Worm (Caenorhabditis elegans): ENCODE data around the gene dre-1.

Gene dre-1

ce11 chrV:6541875-6542274, 4.4 kb downstream of the dre-1 start:
- TF ChIP-seq med-1 (GFP tag; optimal IDR thresholded peaks at IDR 0.05; ENCODE audit: insufficient read depth): no peak
- TF ChIP-seq ztf-23 (GFP tag; IDR thresholded peaks at IDR 0.05): 0 out of 2 replicates have a peak, but pooled peaks have one; percentile 19
- TF ChIP-seq cog-1 (tag; optimal IDR thresholded peaks at IDR 0.05): peak; percentile 21
- no peak for TF ChIP-seq T22C8.4 (GFP tag; IDR thresholded peaks at IDR 0.05)

ce11 chrV:6538323-6538722, 8.0 kb downstream of the dre-1 start:
- TF ChIP-seq ztf-29 (GFP tag; IDR thresholded peaks at IDR 0.05) (no peak), flt-1 (GFP tag; IDR thresholded peaks at IDR 0.05) (0 out of 2 replicates have a peak, but pooled peaks have one; percentile 42)

DNA sequence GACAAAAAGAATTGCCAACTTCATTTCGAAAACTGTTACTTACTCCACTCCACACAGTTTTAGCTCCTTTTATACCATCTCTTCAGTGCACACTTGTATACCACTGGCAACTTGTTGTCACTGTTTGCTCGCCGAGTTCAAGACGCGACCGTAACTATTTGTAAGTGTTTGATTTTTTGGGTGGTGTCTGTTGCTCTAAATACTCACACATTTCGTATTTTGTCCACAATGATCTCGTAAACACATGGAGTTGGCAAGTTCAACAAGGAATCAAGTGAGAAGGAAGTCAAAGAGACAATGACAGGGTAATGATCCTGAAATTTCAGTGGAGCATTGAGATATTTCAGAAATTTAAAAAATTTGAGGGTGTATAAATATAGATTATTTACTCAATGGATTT, 13.3 kb downstream of the dre-1 start, which contains the start of gene hpo-26:
Gene hpo-26, minus strand, starts transcription at position 31 of the 400 bp plus-strand sequence.
- TF ChIP-seq ztf-23 (GFP tag; IDR thresholded peaks at IDR 0.05) (no peak), cog-1 (tag; optimal IDR thresholded peaks at IDR 0.05) (no peak), T22C8.4 (GFP tag; IDR thresholded peaks at IDR 0.05) (no peak), ref-1 (GFP tag; conservative IDR thresholded peaks at IDR 0.05) (no peak), tab-1 (GFP tag; IDR thresholded peaks at IDR 0.05) (no peak), ztf-29 (GFP tag; IDR thresholded peaks at IDR 0.05) (no peak), klf-2 (GFP tag; conservative IDR thresholded peaks at IDR 0.05) (no peak), med-1 (GFP tag; optimal IDR thresholded peaks at IDR 0.05; ENCODE audit: insufficient read depth) (no peak), flt-1 (GFP tag; IDR thresholded peaks at IDR 0.05) (no peak)

ce11 chrV:6524757-6525156, 21.5 kb downstream of the dre-1 start, which contains the start of gene acs-1:
Gene acs-1, plus strand, starts transcription at chrV:6524989.
- TF ChIP-seq ref-1 (GFP tag; conservative IDR thresholded peaks at IDR 0.05) (no peak), med-1 (GFP tag; optimal IDR thresholded peaks at IDR 0.05; ENCODE audit: insufficient read depth) (no peak), tab-1 (GFP tag; IDR thresholded peaks at IDR 0.05) (no peak), klf-2 (GFP tag; conservative IDR thresholded peaks at IDR 0.05) (no peak), ztf-23 (GFP tag; IDR thresholded peaks at IDR 0.05) (no peak), flt-1 (GFP tag; IDR thresholded peaks at IDR 0.05) (no peak), T22C8.4 (GFP tag; IDR thresholded peaks at IDR 0.05) (no peak), cog-1 (tag; optimal IDR thresholded peaks at IDR 0.05) (no peak), ztf-29 (GFP tag; IDR thresholded peaks at IDR 0.05) (no peak)

- TF ChIP-seq klf-2 (GFP tag; conservative IDR thresholded peaks at IDR 0.05) (no peak), ref-1 (GFP tag; conservative IDR thresholded peaks at IDR 0.05) (no peak), T22C8.4 (GFP tag; IDR thresholded peaks at IDR 0.05) (no peak), tab-1 (GFP tag; IDR thresholded peaks at IDR 0.05) (no peak), flt-1 (GFP tag; IDR thresholded peaks at IDR 0.05) (no peak), cog-1 (tag; optimal IDR thresholded peaks at IDR 0.05) (no peak), ztf-23 (GFP tag; IDR thresholded peaks at IDR 0.05) (no peak), ztf-29 (GFP tag; IDR thresholded peaks at IDR 0.05) (no peak), med-1 (GFP tag; optimal IDR thresholded peaks at IDR 0.05; ENCODE audit: insufficient read depth) (no peak)
Measured at ce11 chrV:6522879-6523497, 23.3 kb downstream of the dre-1 start.

- TF ChIP-seq cog-1 (tag; optimal IDR thresholded peaks at IDR 0.05) (no peak), tab-1 (GFP tag; IDR thresholded peaks at IDR 0.05) (no peak)
Measured at ce11 chrV:6520385-6521080, 25.8 kb downstream of the dre-1 start, which contains the start of the genes F46E10.2 and F46E10.18. Gene F46E10.2, plus strand, starts transcription at chrV:6520435. Gene F46E10.18, plus strand, starts transcription at chrV:6521030.

DNA sequence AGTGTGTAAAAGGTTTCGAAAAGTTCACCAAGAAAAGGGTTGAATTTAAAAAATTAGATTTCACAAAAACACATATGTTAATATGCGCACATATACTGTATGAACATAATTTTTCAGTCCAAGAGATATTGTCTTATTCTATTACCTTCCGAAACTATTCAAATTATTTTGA, 28.2 kb downstream of the dre-1 start, which contains the start of gene F46E10.3:
Gene F46E10.3, plus strand, starts transcription at position 73 of the 172 bp plus-strand sequence.
- TF ChIP-seq ztf-23 (GFP tag; IDR thresholded peaks at IDR 0.05) (no peak), tab-1 (GFP tag; IDR thresholded peaks at IDR 0.05) (no peak), med-1 (GFP tag; optimal IDR thresholded peaks at IDR 0.05; ENCODE audit: insufficient read depth) (no peak), klf-2 (GFP tag; conservative IDR thresholded peaks at IDR 0.05) (no peak), flt-1 (GFP tag; IDR thresholded peaks at IDR 0.05) (no peak), cog-1 (tag; optimal IDR thresholded peaks at IDR 0.05) (no peak), T22C8.4 (GFP tag; IDR thresholded peaks at IDR 0.05) (no peak), ztf-29 (GFP tag; IDR thresholded peaks at IDR 0.05) (no peak), ref-1 (GFP tag; conservative IDR thresholded peaks at IDR 0.05) (no peak)

DNA sequence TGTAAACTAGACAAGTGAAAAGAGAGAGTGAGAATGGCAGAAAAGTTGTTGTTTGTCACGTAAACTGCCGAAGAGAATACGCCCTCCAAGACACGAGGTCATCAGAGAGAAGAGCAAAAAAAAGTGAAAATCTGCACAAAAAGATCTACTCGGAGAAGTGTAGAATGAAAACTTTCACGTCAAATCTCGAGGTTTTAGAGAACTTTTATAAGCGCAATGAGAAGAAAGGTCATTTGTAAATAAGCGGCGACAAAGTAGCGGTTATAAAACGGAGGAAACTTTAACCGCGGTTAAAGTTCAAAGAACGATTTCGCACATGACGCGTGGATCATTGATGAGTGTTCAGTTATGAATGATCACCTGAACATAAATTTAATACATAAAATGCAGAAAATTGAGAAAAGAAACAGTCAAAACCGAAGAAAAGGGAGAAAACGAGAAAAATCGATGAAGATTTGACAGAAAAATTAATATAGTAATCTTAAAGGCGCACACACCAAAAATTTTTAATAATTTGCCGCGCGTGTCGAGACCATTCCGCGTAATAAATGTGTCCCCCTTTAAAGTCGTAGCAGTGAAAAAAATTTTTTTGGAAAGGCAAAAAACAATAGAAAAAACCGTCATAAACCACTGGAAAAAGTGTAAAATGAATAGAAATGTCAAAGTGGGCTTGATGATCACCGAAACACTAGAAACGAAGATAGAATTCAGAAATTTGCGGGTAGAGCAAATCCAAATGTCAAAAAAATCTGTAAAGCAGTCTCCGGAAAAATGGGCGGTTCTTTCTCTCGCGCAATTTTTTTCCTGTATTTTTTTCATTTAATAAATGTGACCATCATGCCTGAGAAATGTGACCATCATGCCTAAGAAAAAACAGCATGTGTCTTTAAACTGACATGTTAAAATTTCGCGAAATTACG, 28.7 kb downstream of the dre-1 start:
- no peak for TF ChIP-seq ztf-23 (GFP tag; IDR thresholded peaks at IDR 0.05)
- no peak for TF ChIP-seq ztf-29 (GFP tag; IDR thresholded peaks at IDR 0.05)
- no peak for TF ChIP-seq cog-1 (tag; optimal IDR thresholded peaks at IDR 0.05)
- TF ChIP-seq ref-1 (GFP tag; conservative IDR thresholded peaks at IDR 0.05): no peak
- TF ChIP-seq klf-2 (GFP tag; conservative IDR thresholded peaks at IDR 0.05): no peak
- no peak for TF ChIP-seq flt-1 (GFP tag; IDR thresholded peaks at IDR 0.05)
- TF ChIP-seq med-1 (GFP tag; optimal IDR thresholded peaks at IDR 0.05; ENCODE audit: insufficient read depth): no peak
- no peak for TF ChIP-seq tab-1 (GFP tag; IDR thresholded peaks at IDR 0.05)
- TF ChIP-seq T22C8.4 (GFP tag; IDR thresholded peaks at IDR 0.05): no peak

DNA sequence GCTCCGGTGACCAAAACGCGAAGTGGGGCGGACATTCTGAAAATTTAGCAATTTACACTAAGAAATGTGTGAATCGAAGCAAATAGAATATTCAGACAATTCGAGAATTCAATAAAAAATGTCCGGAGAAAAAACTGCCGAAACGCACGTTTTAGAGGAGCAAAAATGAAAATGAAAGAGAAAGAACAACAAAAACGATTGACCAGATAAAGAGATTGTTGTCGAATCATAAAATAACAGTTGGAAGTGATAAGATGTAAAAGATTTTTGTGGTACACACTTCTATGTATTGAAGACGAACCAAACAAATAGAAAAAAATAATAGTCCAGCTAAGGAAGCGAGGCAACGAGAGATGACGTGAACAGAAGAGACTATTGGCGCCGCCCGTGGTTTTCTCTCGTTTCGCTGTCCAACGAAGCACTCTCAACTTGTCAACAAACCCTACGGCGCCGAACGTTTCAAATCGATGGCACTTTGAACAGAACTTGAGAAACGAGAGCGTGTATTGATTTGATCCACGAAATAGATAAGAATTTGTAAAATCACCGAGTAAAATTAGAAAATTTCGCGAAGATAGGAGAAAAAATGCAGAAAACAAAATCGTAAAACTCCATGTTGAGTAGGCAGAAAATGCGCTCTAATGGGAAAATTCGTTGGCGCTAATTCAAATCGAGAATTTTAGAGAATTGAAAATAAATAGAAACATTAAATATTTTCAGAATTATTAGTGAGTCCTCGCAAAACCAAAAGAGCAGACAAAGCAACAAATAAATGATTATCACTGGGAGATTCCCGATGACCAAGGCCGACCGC, 29.6 kb downstream of the dre-1 start, which contains the start of gene mdh-1:
Gene mdh-1, minus strand, starts transcription at position 36 of the 814 bp plus-strand sequence.
- TF ChIP-seq T22C8.4 (GFP tag; IDR thresholded peaks at IDR 0.05) (no peak), med-1 (GFP tag; optimal IDR thresholded peaks at IDR 0.05; ENCODE audit: insufficient read depth) (no peak), ztf-23 (GFP tag; IDR thresholded peaks at IDR 0.05) (no peak)

Data from whole organism, midembryonic.